Worm (Caenorhabditis elegans): Measurements from ENCODE around the gene C33D9.3.

C33D9.3 gene

DNA sequence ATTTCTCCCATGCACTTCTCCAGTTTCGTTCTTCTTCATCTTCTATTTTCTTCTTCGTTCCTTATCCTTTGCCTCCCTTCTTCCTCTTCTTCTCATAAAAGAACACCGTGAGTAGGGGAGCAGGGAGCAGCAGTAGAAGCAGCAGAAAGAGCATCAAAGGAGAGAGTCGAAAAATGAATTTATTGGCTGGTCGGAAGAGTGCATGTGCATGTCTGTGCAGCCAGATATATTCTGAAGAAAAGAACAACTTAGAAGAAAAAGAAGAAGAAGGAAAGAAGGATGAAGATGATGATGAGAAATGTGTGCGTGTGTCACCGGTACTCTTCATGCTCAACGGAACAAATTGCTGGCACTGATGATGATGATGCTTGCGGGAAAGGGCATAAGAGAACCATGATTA, 3.5 kb upstream of the C33D9.3 start (continued):
- TF ChIP-seq lin-38 (GFP tag; IDR thresholded peaks at IDR 0.05) (no peak), Y105C5A.15 (GFP tag; IDR thresholded peaks at IDR 0.05) (no peak), Y75B8A.6 (GFP tag; IDR thresholded peaks at IDR 0.05) (no peak), ceh-44 (GFP tag; IDR thresholded peaks at IDR 0.05) (no peak), mep-1 (tag; optimal IDR thresholded peaks at IDR 0.05) (peak; percentile 65), lin-29 (GFP tag; IDR thresholded peaks at IDR 0.05) (no peak), duxl-1 (tag; optimal IDR thresholded peaks at IDR 0.05; ENCODE audit: poor library complexity) (no peak), lin-1 (GFP tag; IDR thresholded peaks at IDR 0.05) (no peak), lim-7 (GFP tag; IDR thresholded peaks at IDR 0.05) (no peak), mes-2 (tag; optimal IDR thresholded peaks at IDR 0.05; ENCODE audit: poor library complexity, severe bottlenecking) (no peak), daf-19 (GFP tag; conservative IDR thresholded peaks at IDR 0.05) (no peak), Y5F2A.4 (GFP tag; optimal IDR thresholded peaks at IDR 0.05) (no peak), aly-2 (tag; optimal IDR thresholded peaks at IDR 0.05) (no peak), tra-1 (GFP tag; IDR thresholded peaks at IDR 0.05) (no peak), fkh-10 (GFP tag; optimal IDR thresholded peaks at IDR 0.05) (peak; percentile 61), nhr-11 (tag; optimal IDR thresholded peaks at IDR 0.05) (no peak), nhr-28 (tag; optimal IDR thresholded peaks at IDR 0.05) (no peak), Y48G9A.11 (GFP tag; IDR thresholded peaks at IDR 0.05) (no peak), ceh-20 (GFP tag; IDR thresholded peaks at IDR 0.05) (no peak), egl-27 (tag; optimal IDR thresholded peaks at IDR 0.05) (no peak), nhr-6 (tag; optimal IDR thresholded peaks at IDR 0.05) (no peak), zip-11 (GFP tag; IDR thresholded peaks at IDR 0.05) (no peak), dve-1 (tag; optimal IDR thresholded peaks at IDR 0.05; ENCODE audit: insufficient read depth) (no peak), ztf-7 (tag; optimal IDR thresholded peaks at IDR 0.05) (no peak), snpc-1.2 (GFP tag; IDR thresholded peaks at IDR 0.05) (no peak), ama-1 (optimal IDR thresholded peaks at IDR 0.05) (no peak), zfp-3 (GFP tag; conservative IDR thresholded peaks at IDR 0.05) (no peak), zfp-2 (tag; optimal IDR thresholded peaks at IDR 0.05) (no peak), nhr-41 (GFP tag; IDR thresholded peaks at IDR 0.05) (no peak), mdt-29 (GFP tag; IDR thresholded peaks at IDR 0.05) (no peak), ZK546.5 (tag; optimal IDR thresholded peaks at IDR 0.05) (no peak), lin-39 (tag; optimal IDR thresholded peaks at IDR 0.05) (peak; percentile 15), ctbp-1 (GFP tag; IDR thresholded peaks at IDR 0.05) (0 out of 2 replicates have a peak, but pooled peaks have one; percentile 42), F26F4.8 (GFP tag; conservative IDR thresholded peaks at IDR 0.05) (no peak), F37D6.2 (tag; optimal IDR thresholded peaks at IDR 0.05) (no peak), T20F7.1 (GFP tag; optimal IDR thresholded peaks at IDR 0.05) (no peak), lin-13 (GFP tag; optimal IDR thresholded peaks at IDR 0.05) (no peak), R02D3.7 (tag; optimal IDR thresholded peaks at IDR 0.05) (no peak), sdz-12 (GFP tag; optimal IDR thresholded peaks at IDR 0.05) (no peak), ceh-82 (tag; optimal IDR thresholded peaks at IDR 0.05) (no peak), daf-16 (GFP tag; optimal IDR thresholded peaks at IDR 0.05) (no peak), daf-16 (tag; optimal IDR thresholded peaks at IDR 0.05) (no peak)

DNA sequence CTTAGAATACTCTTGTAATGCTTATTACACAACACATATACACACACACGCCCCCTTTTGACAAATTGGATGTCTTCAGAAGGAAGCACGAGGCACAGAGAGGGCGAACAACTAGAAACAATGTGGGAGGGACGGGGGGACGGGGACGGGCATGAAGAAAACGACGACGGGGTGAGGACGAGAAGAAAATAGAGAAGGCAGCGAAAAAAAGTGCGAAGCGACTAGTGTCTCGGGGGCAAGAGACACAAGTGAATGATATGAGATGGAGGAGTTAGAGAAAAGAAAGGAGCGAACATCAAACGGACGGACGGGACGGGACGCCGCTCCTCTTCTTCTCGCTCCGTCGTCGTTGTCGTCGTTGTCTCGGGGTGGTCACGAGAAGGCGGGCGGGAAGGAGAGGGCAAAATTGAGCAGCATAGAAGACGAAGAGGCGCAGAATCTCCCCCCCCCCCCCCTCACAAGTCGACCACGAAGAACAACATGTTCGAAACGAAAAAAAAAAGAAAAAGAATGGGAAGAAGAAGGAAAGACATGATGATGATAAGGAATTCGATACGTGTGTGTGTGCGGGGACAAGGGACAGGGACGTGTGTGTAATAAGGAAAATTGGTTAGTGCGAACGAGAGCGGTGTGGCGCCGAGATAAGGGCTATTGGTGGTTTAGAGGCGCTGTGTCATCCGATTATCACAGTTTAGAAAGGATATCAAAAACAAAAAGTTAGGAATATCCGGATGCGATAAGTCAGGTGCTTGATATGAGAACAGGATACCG, 2.4 kb upstream of the C33D9.3 start:
- peak; percentile 59; the same call in 1 of the 2 replicates for TF ChIP-seq lin-38 (GFP tag; IDR thresholded peaks at IDR 0.05)
- TF ChIP-seq lin-13 (GFP tag; optimal IDR thresholded peaks at IDR 0.05), result peak; percentile 81
- no peak for TF ChIP-seq attf-4 (tag; optimal IDR thresholded peaks at IDR 0.05)
- TF ChIP-seq jun-1 (tag; optimal IDR thresholded peaks at IDR 0.05), result peak; percentile 52
- TF ChIP-seq zfp-2 (tag; optimal IDR thresholded peaks at IDR 0.05), result no peak
- peak; percentile 30 for TF ChIP-seq ceh-28 (tag; optimal IDR thresholded peaks at IDR 0.05)
- TF ChIP-seq ceh-62 (tag; optimal IDR thresholded peaks at IDR 0.05), result no peak
- TF ChIP-seq F10B5.3 (tag; optimal IDR thresholded peaks at IDR 0.05), result peak; percentile 27
- peak; percentile 79; the same call in 1 of the 2 replicates for TF ChIP-seq pha-4 (GFP tag; IDR thresholded peaks at IDR 0.05)
- no peak for TF ChIP-seq pha-4 (tag; optimal IDR thresholded peaks at IDR 0.05)
- TF ChIP-seq hlh-30 (tag; optimal IDR thresholded peaks at IDR 0.05; ENCODE audit: insufficient read depth), result peak; percentile 96
- TF ChIP-seq ceh-20 (GFP tag; IDR thresholded peaks at IDR 0.05), result peak; percentile 68
- no peak for TF ChIP-seq Y105C5A.15 (GFP tag; IDR thresholded peaks at IDR 0.05)
- no peak for TF ChIP-seq mdt-29 (GFP tag; IDR thresholded peaks at IDR 0.05)
- peak; percentile 72 for TF ChIP-seq F37D6.2 (tag; optimal IDR thresholded peaks at IDR 0.05)
- 0 out of 2 replicates have a peak, but pooled peaks have one; percentile 70 for TF ChIP-seq saeg-2 (GFP tag; IDR thresholded peaks at IDR 0.05)
- peak; percentile 70 to 78 for TF ChIP-seq lsy-2 (tag; optimal IDR thresholded peaks at IDR 0.05)
